Worm (Caenorhabditis elegans) whole organism, L2 larva: ENCODE data around the gene mam-7.

Source experiments
- C34F6.9 ChIP-seq: fragments of 150-350 bp; optimal IDR thresholded peaks from 2 replicates; lab custom pipeline; 2014; ENCODE audit warnings: missing biosample characterization, missing genetic modification characterization
- F13H6.1 ChIP-seq: sonication (generic microtip); optimal IDR thresholded peaks from 2 replicates; lab custom pipeline; 2016; ENCODE audit warnings: missing genetic modification characterization, missing compliant biosample characterization
- R02D3.7 ChIP-seq: fragments of 150-350 bp; optimal IDR thresholded peaks from 2 replicates; lab custom pipeline; 2014; ENCODE audit warnings: missing biosample characterization, missing genetic modification characterization
- Y55F3AM.14 ChIP-seq: fragments of 200-800 bp; sonication (Bioruptor generic); optimal IDR thresholded peaks from 2 replicates; lab custom pipeline; 2018; ENCODE audit warnings: mild to moderate bottlenecking, missing genetic modification characterization, missing compliant biosample characterization
- alr-1 ChIP-seq: fragments of 150-350 bp; optimal IDR thresholded peaks from 2 replicates; lab custom pipeline; 2014; ENCODE audit warnings: missing biosample characterization, missing genetic modification characterization
- aly-2 ChIP-seq: fragments of 150-350 bp; optimal IDR thresholded peaks from 2 replicates; lab custom pipeline; 2014; ENCODE audit warnings: missing biosample characterization, missing genetic modification characterization
- ceh-16 ChIP-seq: fragments of 150-350 bp; optimal IDR thresholded peaks from 2 replicates; lab custom pipeline; 2014; ENCODE audit warnings: missing biosample characterization, missing genetic modification characterization
- ceh-82 ChIP-seq: fragments of 150-350 bp; optimal IDR thresholded peaks from 2 replicates; lab custom pipeline; 2014; ENCODE audit warnings: missing biosample characterization, missing genetic modification characterization
- crh-2 ChIP-seq: sonication (generic microtip); optimal IDR thresholded peaks from 2 replicates; lab custom pipeline; 2017; ENCODE audit warnings: missing biosample characterization, missing genetic modification characterization
- dmd-4 ChIP-seq: sonication (generic microtip); optimal IDR thresholded peaks from 2 replicates; lab custom pipeline; 2017; ENCODE audit warnings: missing biosample characterization, missing genetic modification characterization
- egl-27 ChIP-seq: sonication (generic microtip); optimal IDR thresholded peaks from 3 replicates; lab custom pipeline; 2017; ENCODE audit warnings: missing biosample characterization, missing genetic modification reagents, missing genetic modification characterization
- fos-1 ChIP-seq: fragments of 150-350 bp; optimal IDR thresholded peaks from 2 replicates; lab custom pipeline; 2014; ENCODE audit warnings: missing biosample characterization, missing genetic modification characterization
- gmeb-1 ChIP-seq: fragments of 150-350 bp; optimal IDR thresholded peaks from 2 replicates; lab custom pipeline; 2014; ENCODE audit warnings: missing biosample characterization, missing genetic modification characterization
- lin-11 ChIP-seq: fragments of 150-350 bp; sonication (generic microtip); optimal IDR thresholded peaks from 2 replicates; lab custom pipeline; 2014; ENCODE audit warnings: missing biosample characterization, missing genetic modification characterization, inconsistent platforms, mixed read lengths
- lin-39 ChIP-seq: fragments of 150-350 bp; optimal IDR thresholded peaks from 2 replicates; lab custom pipeline; 2014; ENCODE audit warnings: missing biosample characterization, missing genetic modification reagents, missing genetic modification characterization
- mdl-1 ChIP-seq, 2 experiments: fragments of 150-350 bp in 1 of 2; sonication (generic microtip) in 1 of 2; optimal IDR thresholded peaks; 2 replicates each; lab custom pipeline; 2017; ENCODE audit warnings: missing biosample characterization in 2 of 2, missing genetic modification characterization in 2 of 2
- nhr-11 ChIP-seq: fragments of 150-350 bp; optimal IDR thresholded peaks from 2 replicates; lab custom pipeline; 2014; ENCODE audit warnings: missing biosample characterization, missing genetic modification characterization
- nhr-23 ChIP-seq: fragments of 150-350 bp; optimal IDR thresholded peaks from 2 replicates; lab custom pipeline; 2014; ENCODE audit warnings: missing biosample characterization, missing genetic modification reagents, missing genetic modification characterization
- nhr-237 ChIP-seq: fragments of 150-350 bp; optimal IDR thresholded peaks from 2 replicates; lab custom pipeline; 2014; ENCODE audit warnings: missing biosample characterization, missing genetic modification characterization
- nhr-25 ChIP-seq: fragments of 150-350 bp; sonication (generic microtip); optimal IDR thresholded peaks from 3 replicates; lab custom pipeline; 2014; ENCODE audit warnings: missing biosample characterization, missing genetic modification characterization
- nhr-77 ChIP-seq: fragments of 150-350 bp; optimal IDR thresholded peaks from 2 replicates; lab custom pipeline; 2014; ENCODE audit warnings: missing biosample characterization, missing genetic modification characterization
- peb-1 ChIP-seq: fragments of 150-350 bp; optimal IDR thresholded peaks from 2 replicates; lab custom pipeline; 2014; ENCODE audit warnings: missing biosample characterization, missing genetic modification characterization
- skn-1 ChIP-seq: sonication (generic microtip); optimal IDR thresholded peaks from 2 replicates; lab custom pipeline; 2017; ENCODE audit warnings: missing biosample characterization, missing genetic modification characterization
- sma-3 ChIP-seq: sonication (generic microtip); optimal IDR thresholded peaks from 2 replicates; lab custom pipeline; 2016; ENCODE audit warnings: missing genetic modification reagents, missing genetic modification characterization, missing compliant biosample characterization
- snpc-4 ChIP-seq: fragments of 150-350 bp; optimal IDR thresholded peaks from 2 replicates; lab custom pipeline; 2014; ENCODE audit warnings: missing biosample characterization, missing genetic modification characterization
- unc-39 ChIP-seq: fragments of 150-350 bp; optimal IDR thresholded peaks from 2 replicates; lab custom pipeline; 2014; ENCODE audit warnings: missing biosample characterization, missing genetic modification characterization
- unc-55 ChIP-seq: fragments of 150-350 bp; sonication (generic microtip); optimal IDR thresholded peaks from 3 replicates; lab custom pipeline; 2014; ENCODE audit warnings: missing biosample characterization, missing genetic modification reagents, missing genetic modification characterization
- unc-62 ChIP-seq: fragments of 150-350 bp; optimal IDR thresholded peaks from 2 replicates; lab custom pipeline; 2014; ENCODE audit warnings: missing biosample characterization, missing genetic modification reagents, missing genetic modification characterization
- zag-1 ChIP-seq: fragments of 150-350 bp; optimal IDR thresholded peaks from 2 replicates; lab custom pipeline; 2014; ENCODE audit warnings: missing biosample characterization, missing genetic modification characterization
- ztf-11 ChIP-seq: sonication (generic microtip); optimal IDR thresholded peaks from 2 replicates; lab custom pipeline; 2017; ENCODE audit warnings: missing biosample characterization, missing genetic modification characterization

The mam-7 gene

ce11 chrIII:9920764-9921163 is 27.8 kb downstream of the mam-7 start, which contains the start of gene F40F12.3:
F40F12.3 (minus strand) TSS chrIII:9920864.
- TF ChIP-seq unc-62 (GFP tag; lab: Kevin White, UChicago), result no peak
- TF ChIP-seq crh-2 (tag; lab: Kevin White, UChicago), result no peak
- no peak for TF ChIP-seq unc-55
- TF ChIP-seq ceh-82 (tag; lab: Kevin White, UChicago), result no peak
- TF ChIP-seq nhr-77 (tag; lab: Kevin White, UChicago), result no peak
- no peak for TF ChIP-seq F13H6.1 (tag; lab: Kevin White, UChicago)
- no peak for TF ChIP-seq snpc-4 (tag; lab: Kevin White, UChicago)
- no peak for TF ChIP-seq nhr-237 (tag; lab: Kevin White, UChicago)

- TF ChIP-seq fos-1 (peak; percentile 66), gmeb-1 (tag; lab: Kevin White, UChicago) (peak; percentile 17), unc-55 (no peak)
These were observed 29.4 kb downstream of the mam-7 start for ce11 chrIII:9922310-9922709.

ce11 chrIII:9922874-9923273 is 29.9 kb downstream of the mam-7 start, which contains the start of gene cbp-2:
cbp-2 (plus strand) TSS chrIII:9923174.
- TF ChIP-seq egl-27 (tag; lab: Kevin White, UChicago) (no peak), nhr-11 (tag; lab: Kevin White, UChicago) (no peak), unc-39 (tag; lab: Kevin White, UChicago) (no peak), aly-2 (tag; lab: Kevin White, UChicago) (no peak), unc-62 (GFP tag; lab: Kevin White, UChicago) (no peak), C34F6.9 (tag; lab: Kevin White, UChicago) (no peak), mdl-1 (tag; optimal IDR thresholded peaks at IDR 0.05; lab: Kevin White, UChicago) (no peak), peb-1 (tag; lab: Kevin White, UChicago) (no peak), nhr-77 (tag; lab: Kevin White, UChicago) (no peak), skn-1 (tag; lab: Kevin White, UChicago) (no peak)
- TF ChIP-seq, all 48 proteins: peak for 0

ce11 chrIII:9926650-9927049 is 33.7 kb downstream of the mam-7 start, which contains the start of gene ttr-3:
ttr-3 (minus strand) TSS chrIII:9926750.
- TF ChIP-seq R02D3.7 (tag; lab: Kevin White, UChicago), result no peak
- peak; percentile 1 for TF ChIP-seq sma-3 (GFP tag; lab: Kevin White, UChicago)
- TF ChIP-seq nhr-237 (tag; lab: Kevin White, UChicago), result no peak

ce11 chrIII:9927378-9927777 is 34.4 kb downstream of the mam-7 start, which contains the start of gene ttr-2:
ttr-2 (plus strand) TSS chrIII:9927769.
- TF ChIP-seq alr-1 (tag; lab: Kevin White, UChicago), result no peak
- TF ChIP-seq peb-1 (tag; lab: Kevin White, UChicago), result no peak
- peak; percentile 67 for TF ChIP-seq nhr-25 (tag; lab: Kevin White, UChicago)
- peak; percentile 27 for TF ChIP-seq crh-2 (tag; lab: Kevin White, UChicago)
- TF ChIP-seq fos-1, result peak; percentile 54

- TF ChIP-seq nhr-237 (tag; lab: Kevin White, UChicago), result no peak
- no peak for TF ChIP-seq lin-39 (tag; lab: Kevin White, UChicago)
- no peak for TF ChIP-seq R02D3.7 (tag; lab: Kevin White, UChicago)
- TF ChIP-seq nhr-77 (tag; lab: Kevin White, UChicago), result no peak
- TF ChIP-seq ztf-11 (tag; lab: Kevin White, UChicago), result no peak
- TF ChIP-seq Y55F3AM.14 (GFP tag; lab: Kevin White, UChicago), result no peak
- TF ChIP-seq ceh-16 (tag; lab: Kevin White, UChicago), result no peak
- TF ChIP-seq unc-39 (tag; lab: Kevin White, UChicago), result no peak
- TF ChIP-seq skn-1 (tag; lab: Kevin White, UChicago), result no peak
- TF ChIP-seq snpc-4 (tag; lab: Kevin White, UChicago), result no peak
- no peak for TF ChIP-seq dmd-4 (tag; lab: Kevin White, UChicago)
- TF ChIP-seq zag-1 (tag; lab: Kevin White, UChicago), result no peak
- TF ChIP-seq nhr-23 (tag; lab: Kevin White, UChicago), result no peak
- no peak for TF ChIP-seq C34F6.9 (tag; lab: Kevin White, UChicago)
- TF ChIP-seq lin-11 (tag; lab: Kevin White, UChicago), result no peak
- TF ChIP-seq nhr-11 (tag; lab: Kevin White, UChicago), result no peak
These were observed 35.8 kb downstream of the mam-7 start, which contains the start of gene ttr-1 for ce11 chrIII:9928777-9929176. ttr-1 (plus strand) TSS chrIII:9929077.
